Worm (Caenorhabditis elegans) whole organism, young adult: ENCODE results near the gene srw-21.

Source experiments
- B0019.2 ChIP-seq: fragments of 200-800 bp; sonication (Bioruptor generic); conservative IDR thresholded peaks from 2 replicates; pipeline ENCODE4 v1.3.6; 2022; ENCODE audit warnings: missing genetic modification reagents, missing genetic modification characterization, missing compliant biosample characterization
- B0035.1 ChIP-seq: sonication (generic microtip); optimal IDR thresholded peaks from 2 replicates; lab custom pipeline; 2016; ENCODE audit warnings: missing genetic modification characterization, mild to moderate bottlenecking, missing compliant biosample characterization, missing genotype, missing genetic modification reagents
- B0261.1 ChIP-seq: sonication (generic microtip); optimal IDR thresholded peaks from 2 replicates; lab custom pipeline; 2016; ENCODE audit warnings: mild to moderate bottlenecking, missing genetic modification characterization, moderate library complexity, missing compliant biosample characterization
- C17E4.6 ChIP-seq: fragments of 200-800 bp; sonication (Bioruptor generic); IDR thresholded peaks from 2 replicates; pipeline ENCODE4 v1.3.6; 2022; ENCODE audit warnings: missing genetic modification reagents, missing genetic modification characterization, missing compliant biosample characterization
- F57A8.1 ChIP-seq: fragments of 200-800 bp; sonication (Bioruptor generic); optimal IDR thresholded peaks from 2 replicates; lab custom pipeline; 2018; ENCODE audit warnings: mild to moderate bottlenecking, missing genetic modification characterization, moderate library complexity, missing compliant biosample characterization
- Y95B8A.8 ChIP-seq: fragments of 200-800 bp; sonication (Bioruptor generic); IDR thresholded peaks from 2 replicates; pipeline ENCODE4 v1.3.6; 2022; ENCODE audit warnings: missing genetic modification reagents, missing genetic modification characterization, missing compliant biosample characterization
- ZK185.1 ChIP-seq: sonication (generic microtip); optimal IDR thresholded peaks from 2 replicates; lab custom pipeline; 2016; ENCODE audit warnings: mild to moderate bottlenecking, missing genetic modification characterization, missing compliant biosample characterization; ENCODE audit not compliant: poor library complexity, severe bottlenecking
- attf-5 ChIP-seq: fragments of 200-800 bp; sonication (Bioruptor generic); optimal IDR thresholded peaks from 2 replicates; lab custom pipeline; 2018; ENCODE audit warnings: mild to moderate bottlenecking, missing genetic modification characterization, missing compliant biosample characterization
- attf-6 ChIP-seq: fragments of 200-800 bp; sonication (Bioruptor generic); IDR thresholded peaks from 2 replicates; pipeline ENCODE4 v1.3.6; 2022; ENCODE audit warnings: missing genetic modification reagents, missing genetic modification characterization, missing compliant biosample characterization
- ceh-40 ChIP-seq: fragments of 200-800 bp; sonication (Bioruptor generic); IDR thresholded peaks from 2 replicates; pipeline ENCODE4 v1.3.6; 2022; ENCODE audit warnings: missing genetic modification characterization, missing compliant biosample characterization
- ceh-91 ChIP-seq: fragments of 200-800 bp; sonication (Bioruptor generic); IDR thresholded peaks from 2 replicates; pipeline ENCODE4 v1.3.6; 2022; ENCODE audit warnings: missing genetic modification reagents, missing genetic modification characterization, missing compliant biosample characterization
- die-1 ChIP-seq: sonication (generic microtip); optimal IDR thresholded peaks from 2 replicates; lab custom pipeline; 2016; ENCODE audit warnings: missing genotype, mild to moderate bottlenecking, missing genetic modification characterization, missing compliant biosample characterization
- dox-1 ChIP-seq: fragments of 200-800 bp; sonication (Bioruptor generic); IDR thresholded peaks from 2 replicates; pipeline ENCODE4 v1.3.6; 2022; ENCODE audit warnings: missing genetic modification reagents, missing genetic modification characterization, missing compliant biosample characterization
- dpl-1 ChIP-seq: fragments of 150-350 bp; optimal IDR thresholded peaks from 2 replicates; lab custom pipeline; 2014; ENCODE audit warnings: missing biosample characterization, missing genetic modification reagents, missing genetic modification characterization
- egrh-3 ChIP-seq: fragments of 200-800 bp; sonication (Bioruptor generic); IDR thresholded peaks from 2 replicates; pipeline ENCODE4 v1.3.6; 2022; ENCODE audit warnings: missing genetic modification reagents, missing genetic modification characterization, missing compliant biosample characterization
- fkh-3 ChIP-seq: sonication (generic microtip); optimal IDR thresholded peaks from 2 replicates; lab custom pipeline; 2016; ENCODE audit warnings: mild to moderate bottlenecking, missing genetic modification characterization, missing compliant biosample characterization
- him-1 ChIP-seq: sonication (generic microtip); optimal IDR thresholded peaks from 2 replicates; lab custom pipeline; 2016; ENCODE audit warnings: missing genotype, missing genetic modification reagents, missing genetic modification characterization, missing compliant biosample characterization
- hlh-26 ChIP-seq: fragments of 200-800 bp; sonication (Bioruptor generic); conservative IDR thresholded peaks from 2 replicates; pipeline ENCODE4 v1.3.6; 2022; ENCODE audit warnings: missing genetic modification reagents, missing genetic modification characterization, missing compliant biosample characterization
- hmg-20 ChIP-seq: fragments of 200-800 bp; sonication (Bioruptor generic); IDR thresholded peaks from 2 replicates; pipeline ENCODE4 v1.3.6; 2022; ENCODE audit warnings: missing genetic modification reagents, missing genetic modification characterization, missing compliant biosample characterization
- hsf-1 ChIP-seq: fragments of 200-800 bp; sonication (Bioruptor generic); IDR thresholded peaks from 2 replicates; pipeline ENCODE4 v1.3.6; 2022; ENCODE audit warnings: missing genetic modification reagents, missing genetic modification characterization, missing compliant biosample characterization
- let-526 ChIP-seq: fragments of 200-800 bp; sonication (Bioruptor generic); IDR thresholded peaks from 2 replicates; pipeline ENCODE4 v1.3.6; 2022; ENCODE audit warnings: missing genetic modification reagents, missing genetic modification characterization, missing compliant biosample characterization
- lin-26 ChIP-seq: fragments of 200-800 bp; sonication (Bioruptor generic); IDR thresholded peaks from 2 replicates; pipeline ENCODE4 v1.3.6; 2022; ENCODE audit warnings: missing genetic modification reagents, missing genetic modification characterization, missing compliant biosample characterization
- madf-10 ChIP-seq: sonication (generic microtip); optimal IDR thresholded peaks from 2 replicates; lab custom pipeline; 2016; ENCODE audit warnings: mild to moderate bottlenecking, missing genetic modification characterization, missing compliant biosample characterization
- madf-6 ChIP-seq: fragments of 200-800 bp; sonication (Bioruptor generic); IDR thresholded peaks from 2 replicates; pipeline ENCODE4 v1.3.6; 2022; ENCODE audit warnings: missing genetic modification reagents, missing genetic modification characterization, missing compliant biosample characterization
- mes-4 ChIP-seq: sonication (generic microtip); optimal IDR thresholded peaks from 2 replicates; lab custom pipeline; 2016; ENCODE audit warnings: missing genotype, missing genetic modification characterization, missing compliant biosample characterization
- mxl-1 ChIP-seq: sonication (generic microtip); optimal IDR thresholded peaks from 2 replicates; lab custom pipeline; 2016; ENCODE audit warnings: missing genetic modification characterization, missing compliant biosample characterization
- nhr-120 ChIP-seq: fragments of 200-800 bp; sonication (Bioruptor generic); IDR thresholded peaks from 2 replicates; pipeline ENCODE4 v1.3.6; 2022; ENCODE audit warnings: missing genetic modification characterization, missing compliant biosample characterization
- nhr-179 ChIP-seq: sonication (generic microtip); optimal IDR thresholded peaks from 2 replicates; lab custom pipeline; 2016; ENCODE audit warnings: mild to moderate bottlenecking, missing genetic modification characterization, missing compliant biosample characterization
- nhr-80 ChIP-seq: sonication (generic microtip); optimal IDR thresholded peaks from 2 replicates; lab custom pipeline; 2016; ENCODE audit warnings: missing genetic modification characterization, missing compliant biosample characterization
- pha-4 ChIP-seq: fragments of 150-350 bp; sonication (generic microtip); optimal IDR thresholded peaks from 2 replicates; lab custom pipeline; 2014; ENCODE audit warnings: missing biosample characterization, missing genetic modification reagents, missing genetic modification characterization
- sptf-2 ChIP-seq: fragments of 200-800 bp; sonication (Bioruptor generic); optimal IDR thresholded peaks from 2 replicates; lab custom pipeline; 2018; ENCODE audit warnings: mild to moderate bottlenecking, missing genetic modification characterization, missing compliant biosample characterization
- tlf-1 ChIP-seq: fragments of 200-800 bp; sonication (Bioruptor generic); optimal IDR thresholded peaks from 2 replicates; lab custom pipeline; 2018; ENCODE audit warnings: mild to moderate bottlenecking, missing genetic modification characterization, missing compliant biosample characterization
- unc-130 ChIP-seq: sonication (generic microtip); optimal IDR thresholded peaks from 2 replicates; lab custom pipeline; 2016; ENCODE audit warnings: missing genetic modification reagents, missing genetic modification characterization, missing compliant biosample characterization
- unc-62 ChIP-seq: fragments of 150-350 bp; optimal IDR thresholded peaks from 2 replicates; lab custom pipeline; 2014; ENCODE audit warnings: missing biosample characterization, missing genetic modification reagents, missing genetic modification characterization
- ztf-25 ChIP-seq: fragments of 200-800 bp; sonication (Bioruptor generic); IDR thresholded peaks from 2 replicates; pipeline ENCODE4 v1.3.6; 2022; ENCODE audit warnings: missing genetic modification reagents, missing genetic modification characterization, missing compliant biosample characterization
- ztf-26 ChIP-seq: sonication (generic microtip); optimal IDR thresholded peaks from 2 replicates; lab custom pipeline; 2017; ENCODE audit warnings: missing genetic modification characterization, missing compliant biosample characterization

The srw-21 gene

ce11 chrV:15480505-15481075 lies 7.3 kb upstream of the srw-21 start (continued):
- 0 out of 2 replicates have a peak, but pooled peaks have one; percentile 42 for TF ChIP-seq hsf-1 (GFP tag; lab: Robert Waterston, UW)
- TF ChIP-seq dpl-1 (GFP tag; lab: Kevin White, UChicago), result no peak
- TF ChIP-seq sptf-2 (GFP tag; lab: Kevin White, UChicago), result no peak
- peak; percentile 57 for TF ChIP-seq him-1 (tag; lab: Kevin White, UChicago)
- TF ChIP-seq die-1 (tag; lab: Kevin White, UChicago), result peak; percentile 59
- TF ChIP-seq B0019.2 (GFP tag; lab: Robert Waterston, UW), result no peak
- no peak for TF ChIP-seq nhr-179 (tag; lab: Kevin White, UChicago)
- TF ChIP-seq attf-5, result no peak
- TF ChIP-seq madf-6 (GFP tag; lab: Robert Waterston, UW), result peak; percentile 40; the same call in 1 of the 2 replicates
- TF ChIP-seq dox-1 (GFP tag; lab: Robert Waterston, UW), result no peak; the same call in 1 of the 2 replicates
- peak; percentile 53 for TF ChIP-seq B0261.1 (tag; lab: Kevin White, UChicago)
- no peak for TF ChIP-seq unc-62

DNA sequence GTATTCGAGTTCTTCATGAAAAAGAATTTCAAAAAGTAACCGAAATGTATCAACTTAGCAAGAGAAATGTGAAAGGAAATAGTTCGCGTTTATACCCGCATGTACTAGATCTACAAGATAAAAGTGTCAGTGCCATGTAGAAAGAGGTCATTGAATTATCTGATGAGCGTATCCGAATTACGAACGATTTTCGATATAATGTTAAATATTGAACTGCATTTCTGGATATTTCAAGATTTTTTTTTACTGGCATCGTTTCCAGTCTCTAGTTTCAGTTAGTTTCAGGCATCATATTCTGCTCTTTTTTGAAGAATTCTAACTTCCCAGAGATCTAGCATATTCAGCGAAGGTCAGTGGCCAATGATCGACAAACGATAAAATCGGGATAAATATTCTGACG lies 6.5 kb upstream of the srw-21 start, which contains the start of gene nhr-150:
nhr-150 (minus strand) TSS at position 92 of the 400 bp plus-strand sequence.
- no peak for TF ChIP-seq ztf-25
- no peak for TF ChIP-seq fkh-3 (tag; lab: Kevin White, UChicago)
- TF ChIP-seq nhr-120 (GFP tag; lab: Robert Waterston, UW), result no peak
- no peak for TF ChIP-seq madf-10 (tag; lab: Kevin White, UChicago)
- TF ChIP-seq Y95B8A.8 (GFP tag; lab: Robert Waterston, UW), result no peak
- no peak for TF ChIP-seq egrh-3 (GFP tag; lab: Robert Waterston, UW)
- TF ChIP-seq mxl-1 (tag; lab: Kevin White, UChicago), result no peak
- no peak for TF ChIP-seq madf-6 (GFP tag; lab: Robert Waterston, UW)
- TF ChIP-seq ZK185.1, result no peak
- no peak for TF ChIP-seq unc-130 (GFP tag; lab: Kevin White, UChicago)
- TF ChIP-seq C17E4.6 (GFP tag; lab: Robert Waterston, UW), result no peak

DNA sequence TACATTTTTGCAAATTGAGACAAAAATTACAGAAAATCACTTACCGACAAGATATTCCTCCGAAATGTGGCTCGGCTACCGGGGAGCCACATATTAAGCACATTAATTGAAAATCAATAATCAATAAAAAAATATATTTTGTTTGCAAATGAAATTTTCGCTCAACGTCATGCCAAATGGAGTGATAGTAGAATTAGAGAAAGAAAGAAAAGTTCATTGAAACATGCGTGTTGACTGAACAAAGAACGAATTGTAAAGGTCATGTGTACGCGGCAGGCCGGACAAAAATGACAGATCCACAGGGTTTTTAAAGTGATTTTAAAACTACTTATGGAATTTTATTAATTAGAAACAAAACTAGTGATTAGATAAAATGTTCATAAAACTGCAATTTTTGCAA lies 4.3 kb upstream of the srw-21 start:
- TF ChIP-seq nhr-80 (tag; lab: Kevin White, UChicago), result peak; percentile 28
- no peak for TF ChIP-seq attf-5

DNA sequence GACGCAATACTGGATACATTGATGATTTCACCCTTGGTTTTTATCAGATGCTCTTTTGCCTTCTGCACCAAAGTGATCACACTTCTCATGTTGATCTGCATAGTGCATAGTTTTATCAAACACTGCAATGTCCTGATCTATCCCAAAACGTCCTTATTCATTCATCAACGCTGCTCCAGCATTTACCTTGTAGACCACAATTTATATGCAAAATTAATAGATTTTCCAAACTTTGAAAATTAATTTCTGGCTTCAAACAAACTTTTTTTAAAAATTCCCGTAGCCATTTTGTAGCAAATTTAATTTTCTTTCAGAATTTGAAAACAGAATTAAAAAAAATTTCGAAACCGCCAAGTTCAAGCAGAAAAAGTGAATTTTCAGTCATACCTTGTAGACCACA lies 3.3 kb upstream of the srw-21 start, which contains the start of gene C06B8.3:
C06B8.3 (minus strand) TSS at position 101 of the 400 bp plus-strand sequence.
- no peak for TF ChIP-seq lin-26 (GFP tag; lab: Robert Waterston, UW)
- TF ChIP-seq ztf-26 (tag; lab: Kevin White, UChicago), result no peak
- TF ChIP-seq hmg-20 (GFP tag; lab: Robert Waterston, UW), result no peak
- TF ChIP-seq tlf-1 (GFP tag; lab: Kevin White, UChicago), result no peak
- no peak for TF ChIP-seq ceh-40
- TF ChIP-seq B0035.1, result no peak
- no peak for TF ChIP-seq nhr-179 (tag; lab: Kevin White, UChicago)
- no peak for TF ChIP-seq let-526 (GFP tag; lab: Robert Waterston, UW)
- TF ChIP-seq pha-4 (tag; lab: Kevin White, UChicago), result no peak
- no peak for TF ChIP-seq attf-6 (GFP tag; lab: Robert Waterston, UW)
- no peak for TF ChIP-seq F57A8.1 (GFP tag; lab: Kevin White, UChicago)
- TF ChIP-seq hlh-26 (GFP tag; lab: Robert Waterston, UW), result no peak
- no peak for TF ChIP-seq mes-4
- no peak for TF ChIP-seq ceh-91 (GFP tag; lab: Robert Waterston, UW)
- TF ChIP-seq C17E4.6 (GFP tag; lab: Robert Waterston, UW), result no peak
